Fruit fly (Drosophila melanogaster): ENCODE results near the gene prage.

The prage gene

DNA sequence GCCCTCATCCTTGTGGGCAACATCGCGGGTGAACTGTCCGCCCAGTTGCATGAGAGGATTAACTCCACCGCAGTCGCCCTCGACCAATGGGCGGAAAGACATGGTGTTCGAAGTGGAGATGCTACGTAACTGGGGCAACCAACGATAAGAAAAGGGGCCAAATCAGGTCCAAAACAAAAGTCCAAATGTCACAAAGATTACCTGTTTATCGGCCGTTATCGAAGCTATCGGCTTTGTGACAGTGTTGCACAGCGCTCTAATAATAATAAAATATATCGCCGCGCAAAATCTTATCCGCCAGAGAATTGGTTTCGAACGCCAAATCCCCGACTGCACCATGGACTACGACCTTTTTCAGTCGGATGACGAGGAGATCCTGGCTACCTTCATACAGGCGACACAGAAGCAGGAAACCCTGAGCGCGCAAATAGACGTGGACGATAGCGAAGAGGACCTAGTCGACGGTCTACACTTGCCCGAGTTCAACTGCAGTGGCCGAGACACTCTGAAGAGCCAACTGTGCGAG is 95.1 kb downstream of the prage start, which contains the start of the genes CG14803 and Pex5:
CG14803 (plus strand) TSS at position 285 of the 526 bp plus-strand sequence.
Pex5 (minus strand) TSS at position 476 of the 526 bp plus-strand sequence.
- no peak for TF ChIP-seq ci (GFP tag; IDR thresholded peaks at IDR 0.05)
- TF ChIP-seq CG12299 (tag; optimal IDR thresholded peaks at IDR 0.05), result no peak
- TF ChIP-seq Nf-YB (GFP tag; optimal IDR thresholded peaks at IDR 0.05), result no peak
- TF ChIP-seq salm (tag; optimal IDR thresholded peaks at IDR 0.05), result no peak
- TF ChIP-seq CG13424 (tag; optimal IDR thresholded peaks at IDR 0.05), result no peak
- no peak for TF ChIP-seq btn (GFP tag; optimal IDR thresholded peaks at IDR 0.05)
- peak; percentile 8 for TF ChIP-seq Sry-β (GFP tag; optimal IDR thresholded peaks at IDR 0.05)
- peak; percentile 45; the same call in 2 of the 3 replicates for TF ChIP-seq knrl (GFP tag; IDR thresholded peaks at IDR 0.05; ENCODE audit: partially characterized antibody)
- peak; percentile 67; the same call in 1 of the 3 replicates for TF ChIP-seq CG7963 (GFP tag; IDR thresholded peaks at IDR 0.05; ENCODE audit: partially characterized antibody)
- no peak for TF ChIP-seq CG8924 (tag; optimal IDR thresholded peaks at IDR 0.05)
- TF ChIP-seq Eip74EF (GFP tag; optimal IDR thresholded peaks at IDR 0.05), result no peak
- TF ChIP-seq gsb (GFP tag; IDR thresholded peaks at IDR 0.05), result no peak
- no peak for TF ChIP-seq inv (GFP tag; IDR thresholded peaks at IDR 0.05; ENCODE audit: partially characterized antibody)
- no peak for TF ChIP-seq CG3163 (GFP tag; optimal IDR thresholded peaks at IDR 0.05)
- TF ChIP-seq unc-4 (GFP tag; IDR thresholded peaks at IDR 0.05; ENCODE audit: partially characterized antibody), result peak; percentile 65
- TF ChIP-seq rib (GFP tag; IDR thresholded peaks at IDR 0.05), result no peak
- no peak for TF ChIP-seq CG9817 (tag; optimal IDR thresholded peaks at IDR 0.05)
- no peak for TF ChIP-seq B-H1 (GFP tag; IDR thresholded peaks at IDR 0.05)
- TF ChIP-seq row (GFP tag; IDR thresholded peaks at IDR 0.05), result no peak; the same call in 2 of the 3 replicates
- no peak for TF ChIP-seq CG4854 (GFP tag; optimal IDR thresholded peaks at IDR 0.05)
- no peak for TF ChIP-seq CG8359 (GFP tag; optimal IDR thresholded peaks at IDR 0.05; ENCODE audit: borderline replicate concordance)
- peak; percentile 52 for TF ChIP-seq Nf-YC (tag; optimal IDR thresholded peaks at IDR 0.05)
- TF ChIP-seq CG33557 (GFP tag; optimal IDR thresholded peaks at IDR 0.05), result no peak
- TF ChIP-seq CG6791 (GFP tag; IDR thresholded peaks at IDR 0.05; ENCODE audit: partially characterized antibody), result peak; percentile 63
- peak; percentile 84 for TF ChIP-seq E2f2 (GFP tag; IDR thresholded peaks at IDR 0.05)
- TF ChIP-seq CG15479 (GFP tag; optimal IDR thresholded peaks at IDR 0.05), result no peak
- no peak for TF ChIP-seq Taf1 (GFP tag; IDR thresholded peaks at IDR 0.05)
- TF ChIP-seq org-1 (GFP tag; optimal IDR thresholded peaks at IDR 0.05), result no peak
- no peak for TF ChIP-seq chn (GFP tag; optimal IDR thresholded peaks at IDR 0.05)
- no peak for TF ChIP-seq CG11085 (GFP tag; IDR thresholded peaks at IDR 0.05)
- no peak for TF ChIP-seq CG1529 (GFP tag; optimal IDR thresholded peaks at IDR 0.05)
- peak; percentile 56; the same call in 2 of the 3 replicates for TF ChIP-seq zen2 (GFP tag; IDR thresholded peaks at IDR 0.05; ENCODE audit: partially characterized antibody)
- TF ChIP-seq vnd (GFP tag; IDR thresholded peaks at IDR 0.05; ENCODE audit: partially characterized antibody), result peak; percentile 39; the same call in 2 of the 3 replicates
- no peak for TF ChIP-seq jigr1 (GFP tag; IDR thresholded peaks at IDR 0.05)
- TF ChIP-seq CG15601 (tag; optimal IDR thresholded peaks at IDR 0.05), result no peak
- no peak for TF ChIP-seq gce (GFP tag; IDR thresholded peaks at IDR 0.05)
- no peak for TF ChIP-seq fd96Cb (tag; optimal IDR thresholded peaks at IDR 0.05)
- TF ChIP-seq CG7987 (GFP tag; optimal IDR thresholded peaks at IDR 0.05), result no peak
- TF ChIP-seq ham (GFP tag; IDR thresholded peaks at IDR 0.05), result no peak
- TF ChIP-seq CG10274 (GFP tag; optimal IDR thresholded peaks at IDR 0.05), result no peak
- TF ChIP-seq hth (optimal IDR thresholded peaks at IDR 0.05), result no peak
- TF ChIP-seq tx (GFP tag; optimal IDR thresholded peaks at IDR 0.05), result no peak
- TF ChIP-seq CG10147 (GFP tag; optimal IDR thresholded peaks at IDR 0.05), result no peak
- no peak for TF ChIP-seq sd (tag; optimal IDR thresholded peaks at IDR 0.05)
- TF ChIP-seq HmgZ (tag; optimal IDR thresholded peaks at IDR 0.05), result peak; percentile 27
- no peak for TF ChIP-seq CG1647 (GFP tag; optimal IDR thresholded peaks at IDR 0.05)
- no peak for TF ChIP-seq CG4328 (GFP tag; optimal IDR thresholded peaks at IDR 0.05)
- TF ChIP-seq z (GFP tag; IDR thresholded peaks at IDR 0.05), result no peak
- TF ChIP-seq CG17802 (tag; optimal IDR thresholded peaks at IDR 0.05), result no peak
- TF ChIP-seq Dfd (GFP tag; optimal IDR thresholded peaks at IDR 0.05), result no peak

Measured in whole organism, embryonic.